Fruit fly (Drosophila melanogaster): Measurements from ENCODE around the gene ko.

Gene ko

dm6 chr3L:21036257-21036957 lies 94.6 kb downstream of the ko start (continued):
- peak; percentile 14 for TF ChIP-seq gro (GFP tag; optimal IDR thresholded peaks at IDR 0.05)
- TF ChIP-seq CG30403 (GFP tag; optimal IDR thresholded peaks at IDR 0.05), result no peak
- no peak for TF ChIP-seq Ets65A (GFP tag)
- TF ChIP-seq Hr78 (GFP tag; optimal IDR thresholded peaks at IDR 0.05), result peak in 1 of 2 experiments; percentile 11
- TF ChIP-seq CG12391 (tag; optimal IDR thresholded peaks at IDR 0.05), result no peak
- TF ChIP-seq pan (optimal IDR thresholded peaks at IDR 0.05), result no peak
- peak in 1 of 2 experiments; percentile 33 for TF ChIP-seq pan (GFP tag; optimal IDR thresholded peaks at IDR 0.05 in 1 of 2, IDR thresholded peaks at IDR 0.05 in 1 of 2)
- TF ChIP-seq CG11696 (GFP tag; IDR thresholded peaks at IDR 0.05), result peak; percentile 64
- peak; percentile 41 for TF ChIP-seq sqz (GFP tag; optimal IDR thresholded peaks at IDR 0.05)
- peak; percentile 26; the same call in 1 of the 3 replicates for TF ChIP-seq CG34224 (GFP tag; IDR thresholded peaks at IDR 0.05; ENCODE audit: partially characterized antibody)
- peak; percentile 39 for TF ChIP-seq CG13296 (GFP tag; optimal IDR thresholded peaks at IDR 0.05)
- TF ChIP-seq Ssrp (tag; optimal IDR thresholded peaks at IDR 0.05), result no peak
- no peak for TF ChIP-seq Side (GFP tag; optimal IDR thresholded peaks at IDR 0.05)
- no peak for TF ChIP-seq Sin3A (optimal IDR thresholded peaks at IDR 0.05)
- TF ChIP-seq HLH54F (GFP tag; optimal IDR thresholded peaks at IDR 0.05), result no peak
- no peak for TF ChIP-seq CG1529 (GFP tag; optimal IDR thresholded peaks at IDR 0.05)
- TF ChIP-seq CG10543 (GFP tag; optimal IDR thresholded peaks at IDR 0.05), result peak; percentile 52
- TF ChIP-seq mirr (GFP tag; optimal IDR thresholded peaks at IDR 0.05), result peak; percentile 98
- no peak for TF ChIP-seq sens-2 (GFP tag; IDR thresholded peaks at IDR 0.05)
- TF ChIP-seq cad (GFP tag; optimal IDR thresholded peaks at IDR 0.05), result no peak
- peak; percentile 63 for TF ChIP-seq pros (GFP tag; optimal IDR thresholded peaks at IDR 0.05)
- TF ChIP-seq caup (GFP tag; optimal IDR thresholded peaks at IDR 0.05; ENCODE audit: severe bottlenecking), result peak; percentile 51
- peak; percentile 87 for TF ChIP-seq grn (GFP tag; optimal IDR thresholded peaks at IDR 0.05)
- TF ChIP-seq CG12769 (tag; optimal IDR thresholded peaks at IDR 0.05), result peak; percentile 11
- no peak for TF ChIP-seq prd (optimal IDR thresholded peaks at IDR 0.05)
- TF ChIP-seq prd (GFP tag; IDR thresholded peaks at IDR 0.05), result no peak
- no peak for TF ChIP-seq wdn (GFP tag; IDR thresholded peaks at IDR 0.05)
- TF ChIP-seq CG3281 (GFP tag; optimal IDR thresholded peaks at IDR 0.05), result no peak
- TF ChIP-seq CG12104 (GFP tag; optimal IDR thresholded peaks at IDR 0.05), result no peak
- no peak for TF ChIP-seq CG12659 (GFP tag; optimal IDR thresholded peaks at IDR 0.05)
- no peak for TF ChIP-seq CG9437 (GFP tag; optimal IDR thresholded peaks at IDR 0.05)
- TF ChIP-seq Kr (GFP tag; optimal IDR thresholded peaks at IDR 0.05), result peak; percentile 51
- no peak for TF ChIP-seq hbn (GFP tag; IDR thresholded peaks at IDR 0.05; ENCODE audit: partially characterized antibody)
- peak; percentile 82; the same call in 2 of the 4 replicates for TF ChIP-seq chinmo (GFP tag; IDR thresholded peaks at IDR 0.05; ENCODE audit: partially characterized antibody)
- TF ChIP-seq GATAe (GFP tag; conservative IDR thresholded peaks at IDR 0.05), result peak; percentile 89
- TF ChIP-seq ase (GFP tag; IDR thresholded peaks at IDR 0.05), result no peak
- no peak for TF ChIP-seq tin (GFP tag; optimal IDR thresholded peaks at IDR 0.05)
- peak; percentile 73 for TF ChIP-seq sug (tag; optimal IDR thresholded peaks at IDR 0.05)
- peak; percentile 30 for TF ChIP-seq cwo (GFP tag; optimal IDR thresholded peaks at IDR 0.05)
- TF ChIP-seq CG12744 (GFP tag; optimal IDR thresholded peaks at IDR 0.05), result no peak
- TF ChIP-seq CG17568 (GFP tag; optimal IDR thresholded peaks at IDR 0.05), result peak; percentile 7
- peak; percentile 20 for TF ChIP-seq Hmr (GFP tag; optimal IDR thresholded peaks at IDR 0.05)
- TF ChIP-seq CG7928 (GFP tag; optimal IDR thresholded peaks at IDR 0.05), result no peak
- peak; percentile 35; the same call in 1 of the 2 replicates for TF ChIP-seq NFAT (GFP tag; IDR thresholded peaks at IDR 0.05)
- peak; percentile 36 for TF ChIP-seq CG4328 (GFP tag; optimal IDR thresholded peaks at IDR 0.05)
- no peak for TF ChIP-seq MTF-1 (GFP tag; optimal IDR thresholded peaks at IDR 0.05; ENCODE audit: borderline replicate concordance)
- no peak for TF ChIP-seq slou (GFP tag; optimal IDR thresholded peaks at IDR 0.05)
- TF ChIP-seq CG17912 (GFP tag; optimal IDR thresholded peaks at IDR 0.05), result peak; percentile 41
- TF ChIP-seq Hmx (GFP tag; optimal IDR thresholded peaks at IDR 0.05), result no peak
- TF ChIP-seq pnt (GFP tag; optimal IDR thresholded peaks at IDR 0.05), result no peak
